Fruit fly (Drosophila melanogaster) whole organism, embryonic: ENCODE data around the gene dysf.

Experiments used
- ATbp ChIP-seq: fragments of 200-800 bp; sonication (Bioruptor generic); optimal IDR thresholded peaks from 2 replicates; lab custom pipeline; 2017; ENCODE audit warnings: missing biosample characterization, mild to moderate bottlenecking, missing genetic modification characterization, missing genetic modification reagents
- Atf3 ChIP-seq: fragments of 200-800 bp; sonication (Bioruptor generic); optimal IDR thresholded peaks from 3 replicates; lab custom pipeline; 2016; ENCODE audit warnings: missing biosample characterization, missing genetic modification characterization
- B-H1 ChIP-seq: fragments of 200-800 bp; sonication (Bioruptor generic); IDR thresholded peaks from 3 replicates; pipeline ENCODE4 v1.3.6; 2022; ENCODE audit warnings: missing biosample characterization, missing genetic modification characterization
- CG10147 ChIP-seq: fragments of 200-800 bp; sonication (Bioruptor generic); optimal IDR thresholded peaks from 2 replicates; lab custom pipeline; 2019; ENCODE audit warnings: missing biosample characterization, mild to moderate bottlenecking, missing genetic modification characterization, moderate library complexity
- CG10654 ChIP-seq: fragments of 200-800 bp; sonication (Bioruptor generic); optimal IDR thresholded peaks from 2 replicates; lab custom pipeline; 2016; ENCODE audit warnings: missing biosample characterization, missing genetic modification characterization
- CG10959 ChIP-seq: fragments of 200-800 bp; sonication (Bioruptor generic); IDR thresholded peaks from 2 replicates; pipeline ENCODE4 v1.3.6; 2022; ENCODE audit warnings: missing biosample characterization, missing genetic modification characterization
- CG13624 ChIP-seq: fragments of 200-800 bp; sonication (Bioruptor generic); optimal IDR thresholded peaks from 2 replicates; lab custom pipeline; 2016; ENCODE audit warnings: missing biosample characterization, missing genetic modification characterization
- CG14050 ChIP-seq: fragments of 200-800 bp; sonication (Bioruptor generic); IDR thresholded peaks from 3 replicates; pipeline ENCODE4 v1.3.6; 2022; ENCODE audit warnings: missing biosample characterization, missing genetic modification characterization
- CG14965 ChIP-seq: fragments of 200-800 bp; sonication (Bioruptor generic); optimal IDR thresholded peaks from 2 replicates; lab custom pipeline; 2016; ENCODE audit warnings: missing biosample characterization, missing genetic modification characterization, borderline replicate concordance
- CG1529 ChIP-seq: fragments of 200-800 bp; sonication (Bioruptor generic); optimal IDR thresholded peaks from 3 replicates; lab custom pipeline; 2018; ENCODE audit warnings: missing biosample characterization, missing genetic modification characterization
- CG17385 ChIP-seq: fragments of 200-800 bp; sonication (Bioruptor generic); optimal IDR thresholded peaks from 3 replicates; lab custom pipeline; 2018; ENCODE audit warnings: missing biosample characterization, mild to moderate bottlenecking, missing genetic modification characterization
- CG17829 ChIP-seq: fragments of 200-800 bp; optimal IDR thresholded peaks from 2 replicates; lab custom pipeline; 2019; ENCODE audit warnings: missing biosample characterization, mild to moderate bottlenecking, missing genetic modification characterization, moderate library complexity
- CG17912 ChIP-seq: fragments of 200-800 bp; sonication (Bioruptor generic); optimal IDR thresholded peaks from 2 replicates; lab custom pipeline; 2018; ENCODE audit warnings: missing biosample characterization, mild to moderate bottlenecking, missing genetic modification characterization
- CG18599 ChIP-seq: fragments of 200-800 bp; sonication (Bioruptor generic); optimal IDR thresholded peaks from 3 replicates; lab custom pipeline; 2017; ENCODE audit warnings: missing biosample characterization, missing genetic modification characterization, mild to moderate bottlenecking, moderate library complexity, missing genetic modification reagents
- CG31224 ChIP-seq: fragments of 200-800 bp; sonication (Bioruptor generic); IDR thresholded peaks from 2 replicates; pipeline ENCODE4 v1.3.6; 2022; ENCODE audit warnings: missing biosample characterization, missing genetic modification characterization
- CG31441 ChIP-seq: fragments of 200-800 bp; sonication (Bioruptor generic); IDR thresholded peaks from 2 replicates; pipeline ENCODE4 v1.3.6; 2022; ENCODE audit warnings: missing biosample characterization, missing genetic modification characterization
- CG3163 ChIP-seq: fragments of 200-800 bp; sonication (Bioruptor generic); optimal IDR thresholded peaks from 3 replicates; lab custom pipeline; 2016; ENCODE audit warnings: missing biosample characterization, missing genetic modification characterization
- CG34422 ChIP-seq: fragments of 200-800 bp; sonication (Bioruptor generic); IDR thresholded peaks from 3 replicates; pipeline ENCODE4 v1.3.6; 2022; ENCODE audit warnings: missing biosample characterization, missing genetic modification characterization
- CG3726 ChIP-seq: fragments of 200-800 bp; sonication (Bioruptor generic); IDR thresholded peaks from 3 replicates; pipeline ENCODE4, ENCODE4 v1.3.6; 2022; ENCODE audit warnings: missing biosample characterization, missing genetic modification characterization
- CG3995 ChIP-seq: fragments of 200-800 bp; sonication (Bioruptor generic); optimal IDR thresholded peaks from 3 replicates; lab custom pipeline; 2016; ENCODE audit warnings: missing biosample characterization, missing genetic modification characterization
- CG4328 ChIP-seq: fragments of 200-800 bp; sonication (Bioruptor generic); optimal IDR thresholded peaks from 3 replicates; lab custom pipeline; 2017; ENCODE audit warnings: missing biosample characterization, missing genetic modification reagents, missing genetic modification characterization
- CG5953 ChIP-seq: fragments of 200-800 bp; sonication (Bioruptor generic); IDR thresholded peaks from 2 replicates; pipeline ENCODE4 v1.3.6; 2022; ENCODE audit warnings: missing biosample characterization, missing genetic modification characterization
- CG6683 ChIP-seq: fragments of 200-800 bp; sonication (Bioruptor generic); optimal IDR thresholded peaks from 2 replicates; lab custom pipeline; 2017; ENCODE audit warnings: missing biosample characterization, mild to moderate bottlenecking, missing genetic modification characterization, missing genetic modification reagents
- CG8765 ChIP-seq: fragments of 200-800 bp; sonication (Bioruptor generic); IDR thresholded peaks from 2 replicates; pipeline ENCODE4 v1.3.6; 2022; ENCODE audit warnings: missing biosample characterization, missing genetic modification characterization
- Hr51 ChIP-seq, 2 experiments: fragments of 200-800 bp; sonication (Bioruptor generic); optimal IDR thresholded peaks; 2 replicates in 1 of 2; 3 replicates in 1 of 2; lab custom pipeline; 2016 to 2018; ENCODE audit warnings: missing biosample characterization in 2 of 2, missing genetic modification characterization in 2 of 2, mild to moderate bottlenecking in 1 of 2, moderate library complexity in 1 of 2
- MESR4 ChIP-seq: fragments of 200-800 bp; sonication (Bioruptor generic); optimal IDR thresholded peaks from 2 replicates; lab custom pipeline; 2018; ENCODE audit warnings: missing biosample characterization, mild to moderate bottlenecking, missing genetic modification characterization, moderate library complexity
- Myb ChIP-seq: fragments of 200-800 bp; sonication (Bioruptor generic); optimal IDR thresholded peaks from 2 replicates; lab custom pipeline; 2016; ENCODE audit warnings: missing biosample characterization, missing genetic modification characterization
- PHDP ChIP-seq: fragments of 200-800 bp; sonication (Bioruptor generic); optimal IDR thresholded peaks from 3 replicates; lab custom pipeline; 2018; ENCODE audit warnings: missing biosample characterization, mild to moderate bottlenecking, missing genetic modification characterization, moderate library complexity
- Ravus ChIP-seq: fragments of 200-800 bp; sonication (Bioruptor generic); IDR thresholded peaks from 2 replicates; pipeline ENCODE4 v1.3.6; 2022; ENCODE audit warnings: missing biosample characterization, missing genetic modification characterization
- Sox100B ChIP-seq: fragments of 200-800 bp; sonication (Bioruptor generic); optimal IDR thresholded peaks from 3 replicates; lab custom pipeline; 2018; ENCODE audit warnings: missing biosample characterization, mild to moderate bottlenecking, missing genetic modification characterization
- Xbp1 ChIP-seq: fragments of 200-800 bp; sonication (Bioruptor generic); optimal IDR thresholded peaks from 3 replicates; lab custom pipeline; 2016; ENCODE audit warnings: missing biosample characterization, mild to moderate bottlenecking, missing genetic modification characterization
- ash1 ChIP-seq: fragments of 200-800 bp; sonication (Bioruptor generic); optimal IDR thresholded peaks from 2 replicates; lab custom pipeline; 2018; ENCODE audit warnings: missing biosample characterization, mild to moderate bottlenecking, missing genetic modification characterization
- chinmo ChIP-seq: fragments of 200-800 bp; sonication (Bioruptor generic); IDR thresholded peaks from 4 replicates; pipeline ENCODE4 v1.3.6; 2022; ENCODE audit warnings: missing biosample characterization, missing genetic modification characterization; ENCODE audit not compliant: partially characterized antibody
- corto ChIP-seq: fragments of 200-800 bp; sonication (Bioruptor generic); optimal IDR thresholded peaks from 2 replicates; lab custom pipeline; 2016; ENCODE audit warnings: missing biosample characterization, mild to moderate bottlenecking, missing genetic modification characterization, moderate library complexity
- dmrt11E ChIP-seq: fragments of 200-800 bp; sonication (Bioruptor generic); optimal IDR thresholded peaks from 3 replicates; lab custom pipeline; 2018; ENCODE audit warnings: missing biosample characterization, mild to moderate bottlenecking, missing genetic modification characterization, moderate library complexity
- dpn ChIP-seq, 2 experiments: fragments of 200-800 bp; sonication (Bioruptor generic); optimal IDR thresholded peaks; 3 replicates each; lab custom pipeline; 2016; ENCODE audit warnings: missing biosample characterization in 2 of 2, missing genetic modification characterization in 2 of 2
- eve ChIP-seq, 2 experiments: fragments of >200 bp; optimal IDR thresholded peaks; 2 replicates each; lab custom pipeline; 2017; ENCODE audit warnings: missing biosample characterization in 2 of 2, missing genetic modification characterization in 2 of 2
- gsb ChIP-seq: fragments of 200-800 bp; sonication (Bioruptor generic); IDR thresholded peaks from 2 replicates; pipeline ENCODE4 v1.3.6; 2022; ENCODE audit warnings: missing biosample characterization, missing genetic modification characterization
- jumu ChIP-seq: fragments of 200-800 bp; sonication (Bioruptor generic); optimal IDR thresholded peaks from 3 replicates; lab custom pipeline; 2016; ENCODE audit warnings: missing biosample characterization, missing genetic modification characterization
- lbe ChIP-seq: fragments of 200-800 bp; sonication (Bioruptor generic); optimal IDR thresholded peaks from 2 replicates; lab custom pipeline; 2016; ENCODE audit warnings: missing biosample characterization, mild to moderate bottlenecking, missing genetic modification characterization
- oc ChIP-seq: fragments of 200-800 bp; sonication (Bioruptor generic); optimal IDR thresholded peaks from 2 replicates; lab custom pipeline; 2018; ENCODE audit warnings: missing biosample characterization, mild to moderate bottlenecking, missing genetic modification characterization, moderate library complexity
- pita ChIP-seq: fragments of 200-800 bp; sonication (Bioruptor generic); optimal IDR thresholded peaks from 2 replicates; lab custom pipeline; 2017; ENCODE audit warnings: missing biosample characterization, mild to moderate bottlenecking, missing genetic modification characterization
- prd ChIP-seq, 3 experiments: fragments of >200 bp in 2 of 3; fragments of 200-800 bp in 1 of 3; sonication (Bioruptor generic) in 1 of 3; optimal IDR thresholded peaks in 2 of 3; IDR thresholded peaks in 1 of 3; 2 replicates in 2 of 3; 3 replicates in 1 of 3; pipeline versions ENCODE4 v1.3.6 to Lab custom; 2017 to 2022; ENCODE audit warnings: missing biosample characterization in 1 of 3, missing genetic modification characterization in 1 of 3
- pzg ChIP-seq: fragments of 200-800 bp; sonication (Bioruptor generic); optimal IDR thresholded peaks from 3 replicates; lab custom pipeline; 2018; ENCODE audit warnings: missing biosample characterization, mild to moderate bottlenecking, missing genetic modification characterization, moderate library complexity
- ranshi ChIP-seq: fragments of 200-800 bp; sonication (Bioruptor generic); IDR thresholded peaks from 2 replicates; pipeline ENCODE4 v1.3.6; 2022; ENCODE audit warnings: missing biosample characterization, missing genetic modification characterization
- repo ChIP-seq: fragments of 200-800 bp; sonication (Bioruptor generic); optimal IDR thresholded peaks from 2 replicates; lab custom pipeline; 2016; ENCODE audit warnings: missing biosample characterization, missing genetic modification characterization
- run ChIP-seq: fragments of 200-800 bp; sonication (Bioruptor generic); optimal IDR thresholded peaks from 3 replicates; lab custom pipeline; 2018; ENCODE audit warnings: missing biosample characterization, mild to moderate bottlenecking, missing genetic modification characterization
- tup ChIP-seq: fragments of 200-800 bp; sonication (Bioruptor generic); optimal IDR thresholded peaks from 2 replicates; lab custom pipeline; 2016; ENCODE audit warnings: missing biosample characterization, mild to moderate bottlenecking, missing genetic modification characterization, moderate library complexity
- tx ChIP-seq: fragments of 200-800 bp; sonication (Bioruptor generic); optimal IDR thresholded peaks from 2 replicates; lab custom pipeline; 2016; ENCODE audit warnings: missing biosample characterization, missing genetic modification characterization

The dysf gene

dm6 chr3R:26059195-26059594, 39.3 kb downstream of the dysf start, which contains the start of the genes RpL34a and Trmt61 (continued):
- peak; percentile 87 for TF ChIP-seq CG13624 (GFP tag; lab: Kevin White, UChicago)
- peak; percentile 76 for TF ChIP-seq CG17912 (GFP tag; lab: Kevin White, UChicago)
- TF ChIP-seq Ravus (GFP tag; lab: Robert Waterston, UW) = no peak
- TF ChIP-seq CG1529 (GFP tag; lab: Kevin White, UChicago) = peak; percentile 81
- TF ChIP-seq corto (GFP tag; lab: Kevin White, UChicago) = no peak
- TF ChIP-seq dpn (GFP tag; optimal IDR thresholded peaks at IDR 0.05; lab: Kevin White, UChicago) = peak; percentile 68 to 85
- TF ChIP-seq ash1 (GFP tag; lab: Kevin White, UChicago) = no peak
- peak; percentile 86 for TF ChIP-seq ATbp
- TF ChIP-seq B-H1 = peak; percentile 62; the same call in 2 of the 3 replicates
- TF ChIP-seq CG17385 (GFP tag; lab: Kevin White, UChicago) = peak; percentile 99
- TF ChIP-seq Sox100B (GFP tag; lab: Kevin White, UChicago) = peak; percentile 96
- no peak for TF ChIP-seq chinmo (GFP tag; lab: Robert Waterston, UW)
- TF ChIP-seq oc (tag; lab: Kevin White, UChicago) = peak; percentile 76
- peak; percentile 73 for TF ChIP-seq lbe
- no peak for TF ChIP-seq CG14965 (GFP tag; lab: Kevin White, UChicago)
- TF ChIP-seq CG3995 (GFP tag; lab: Kevin White, UChicago) = peak; percentile 59
- no peak for TF ChIP-seq CG8765 (GFP tag; lab: Robert Waterston, UW)
- peak; percentile 84 for TF ChIP-seq pzg (GFP tag; lab: Kevin White, UChicago)
- peak; percentile 57; the same call in 1 of the 2 replicates for TF ChIP-seq CG5953 (GFP tag; lab: Robert Waterston, UW)
- peak; percentile 19 for TF ChIP-seq tup (GFP tag; lab: Kevin White, UChicago)
- peak; percentile 94 for TF ChIP-seq CG4328 (GFP tag; lab: Kevin White, UChicago)
- TF ChIP-seq Hr51 (GFP tag; optimal IDR thresholded peaks at IDR 0.05; lab: Kevin White, UChicago) = peak; percentile 76 to 86
- peak; percentile 92 for TF ChIP-seq PHDP (tag; lab: Kevin White, UChicago)
- TF ChIP-seq CG18599 (GFP tag; lab: Kevin White, UChicago) = peak; percentile 88
- TF ChIP-seq CG3163 (GFP tag; lab: Kevin White, UChicago) = peak; percentile 36
- peak; percentile 76 for TF ChIP-seq CG34422 (GFP tag; lab: Robert Waterston, UW)
- peak; percentile 52; the same call in 1 of the 2 replicates for TF ChIP-seq CG10959 (GFP tag; lab: Robert Waterston, UW)
- TF ChIP-seq pita (GFP tag; lab: Kevin White, UChicago) = no peak
- TF ChIP-seq MESR4 (GFP tag; lab: Kevin White, UChicago) = no peak
- TF ChIP-seq Myb (GFP tag; lab: Kevin White, UChicago) = peak; percentile 33
- peak; percentile 64; the same call in 1 of the 2 replicates for TF ChIP-seq gsb (GFP tag; lab: Robert Waterston, UW)
- TF ChIP-seq CG6683 (GFP tag; lab: Kevin White, UChicago) = peak; percentile 88
- peak; percentile 87 for TF ChIP-seq CG17829 (tag; lab: Kevin White, UChicago)
- peak; percentile 62 for TF ChIP-seq Atf3 (GFP tag; lab: Kevin White, UChicago)
- TF ChIP-seq run (tag; lab: Kevin White, UChicago) = peak; percentile 81
- TF ChIP-seq CG3726 (GFP tag; lab: Robert Waterston, UW) = peak; percentile 69; the same call in 1 of the 3 replicates
- TF ChIP-seq CG14050 (GFP tag; lab: Robert Waterston, UW) = peak; percentile 63; the same call in 2 of the 3 replicates
- peak; percentile 72 for TF ChIP-seq CG10654 (GFP tag; lab: Kevin White, UChicago)
- TF ChIP-seq dmrt11E (tag; lab: Kevin White, UChicago) = peak; percentile 83
- TF ChIP-seq CG10147 (GFP tag; lab: Kevin White, UChicago) = peak; percentile 92
- TF ChIP-seq eve (GFP tag; optimal IDR thresholded peaks at IDR 0.05; lab: Kevin White, UChicago) = no peak
- peak; percentile 46 for TF ChIP-seq CG31224
- TF ChIP-seq tx = peak; percentile 53
- TF ChIP-seq jumu (GFP tag; lab: Kevin White, UChicago) = peak; percentile 66
- peak; percentile 92 for TF ChIP-seq CG31441
- peak; percentile 58 for TF ChIP-seq repo (GFP tag; lab: Kevin White, UChicago)
- TF ChIP-seq Xbp1 = peak; percentile 80
- peak; percentile 60; the same call in 1 of the 2 replicates for TF ChIP-seq ranshi (GFP tag; lab: Robert Waterston, UW)
- no peak for TF ChIP-seq prd (optimal IDR thresholded peaks at IDR 0.05; lab: Kevin White, UChicago)
- peak; percentile 68 for TF ChIP-seq prd (GFP tag; IDR thresholded peaks at IDR 0.05; lab: Robert Waterston, UW)
